Fruit fly (Drosophila melanogaster): ENCODE measurements around the gene CG7407.

Gene CG7407

dm6 chr3L:21830125-21830524, 6.9 kb downstream of the CG7407 start:
- TF ChIP-seq Sin3A (optimal IDR thresholded peaks at IDR 0.05) (no peak), h (optimal IDR thresholded peaks at IDR 0.05) (no peak), insv (optimal IDR thresholded peaks at IDR 0.05) (no peak), Myc (optimal IDR thresholded peaks at IDR 0.05) (no peak)

- TF ChIP-seq h (optimal IDR thresholded peaks at IDR 0.05) (no peak), Myc (optimal IDR thresholded peaks at IDR 0.05) (no peak), Sin3A (optimal IDR thresholded peaks at IDR 0.05) (no peak), insv (optimal IDR thresholded peaks at IDR 0.05) (no peak), psq (optimal IDR thresholded peaks at IDR 0.05) (no peak), ttk (optimal IDR thresholded peaks at IDR 0.05) (no peak)
Observed at dm6 chr3L:21832203-21833160, 9.2 kb downstream of the CG7407 start, which contains the start of the genes CG7148 and Nopp140. TSS of gene CG7148 (minus strand) at chr3L:21832253. TSS of gene Nopp140 (plus strand) at chr3L:21832774.

- TF ChIP-seq Sin3A (optimal IDR thresholded peaks at IDR 0.05) (no peak), h (optimal IDR thresholded peaks at IDR 0.05) (no peak), ttk (optimal IDR thresholded peaks at IDR 0.05) (no peak), insv (optimal IDR thresholded peaks at IDR 0.05) (no peak), psq (optimal IDR thresholded peaks at IDR 0.05) (no peak), Myc (optimal IDR thresholded peaks at IDR 0.05) (no peak)
Observed at dm6 chr3L:21835569-21835968, 12.3 kb downstream of the CG7407 start.

- TF ChIP-seq ttk (optimal IDR thresholded peaks at IDR 0.05) (no peak), Myc (optimal IDR thresholded peaks at IDR 0.05) (no peak)
Observed at dm6 chr3L:21839720-21840641, 16.7 kb downstream of the CG7407 start.

- TF ChIP-seq ttk (optimal IDR thresholded peaks at IDR 0.05) (no peak), Sin3A (optimal IDR thresholded peaks at IDR 0.05) (no peak), h (optimal IDR thresholded peaks at IDR 0.05) (no peak), insv (optimal IDR thresholded peaks at IDR 0.05) (no peak), psq (optimal IDR thresholded peaks at IDR 0.05) (no peak), Myc (optimal IDR thresholded peaks at IDR 0.05) (no peak)
Observed at dm6 chr3L:21840642-21840987, 17.4 kb downstream of the CG7407 start.

- no peak for TF ChIP-seq h (optimal IDR thresholded peaks at IDR 0.05)
- TF ChIP-seq Myc (optimal IDR thresholded peaks at IDR 0.05): no peak
- no peak for TF ChIP-seq Sin3A (optimal IDR thresholded peaks at IDR 0.05)
- TF ChIP-seq insv (optimal IDR thresholded peaks at IDR 0.05): no peak
- no peak for TF ChIP-seq ttk (optimal IDR thresholded peaks at IDR 0.05)
- no peak for TF ChIP-seq psq (optimal IDR thresholded peaks at IDR 0.05)
Observed at dm6 chr3L:21841079-21841478, 17.8 kb downstream of the CG7407 start, which contains the start of gene P5CDh1. TSS of gene P5CDh1 (minus strand) at chr3L:21841356.

dm6 chr3L:21842286-21842685, 19.0 kb downstream of the CG7407 start, which contains the start of gene CG14563:
TSS of gene CG14563 (minus strand) at chr3L:21842386.
- TF ChIP-seq insv (optimal IDR thresholded peaks at IDR 0.05) (no peak), h (optimal IDR thresholded peaks at IDR 0.05) (no peak), Sin3A (optimal IDR thresholded peaks at IDR 0.05) (no peak), psq (optimal IDR thresholded peaks at IDR 0.05) (no peak), ttk (optimal IDR thresholded peaks at IDR 0.05) (no peak), Myc (optimal IDR thresholded peaks at IDR 0.05) (no peak)

- no peak for TF ChIP-seq h (optimal IDR thresholded peaks at IDR 0.05)
- TF ChIP-seq psq (optimal IDR thresholded peaks at IDR 0.05): no peak
- TF ChIP-seq ttk (optimal IDR thresholded peaks at IDR 0.05): no peak
- TF ChIP-seq Myc (optimal IDR thresholded peaks at IDR 0.05): no peak
- no peak for TF ChIP-seq insv (optimal IDR thresholded peaks at IDR 0.05)
- TF ChIP-seq Sin3A (optimal IDR thresholded peaks at IDR 0.05): no peak
Observed at dm6 chr3L:21843307-21843706, 20.0 kb downstream of the CG7407 start.

- TF ChIP-seq ttk (optimal IDR thresholded peaks at IDR 0.05): no peak
- no peak for TF ChIP-seq Myc (optimal IDR thresholded peaks at IDR 0.05)
- TF ChIP-seq h (optimal IDR thresholded peaks at IDR 0.05): no peak
- TF ChIP-seq insv (optimal IDR thresholded peaks at IDR 0.05): no peak
- no peak for TF ChIP-seq Sin3A (optimal IDR thresholded peaks at IDR 0.05)
- TF ChIP-seq psq (optimal IDR thresholded peaks at IDR 0.05): no peak
Observed at dm6 chr3L:21844488-21844887, 21.2 kb downstream of the CG7407 start, which contains the start of gene mub. TSS of gene mub (plus strand) at chr3L:21844788.

- TF ChIP-seq Sin3A (optimal IDR thresholded peaks at IDR 0.05) (no peak), h (optimal IDR thresholded peaks at IDR 0.05) (no peak), Myc (optimal IDR thresholded peaks at IDR 0.05) (no peak), ttk (optimal IDR thresholded peaks at IDR 0.05) (no peak), insv (optimal IDR thresholded peaks at IDR 0.05) (no peak), psq (optimal IDR thresholded peaks at IDR 0.05) (no peak)
Observed at dm6 chr3L:21846591-21846990, 23.3 kb downstream of the CG7407 start.

dm6 chr3L:21848320-21848719, 25.1 kb downstream of the CG7407 start:
- TF ChIP-seq psq (optimal IDR thresholded peaks at IDR 0.05): no peak

Data from Kc167 (cell line).